Worm (Caenorhabditis elegans) whole organism, L4/young adult: ENCODE measurements around the gene fbxb-85.

Experiments used
- W03F9.2 ChIP-seq: fragments of 150-350 bp; optimal IDR thresholded peaks from 2 replicates; lab custom pipeline; 2014; ENCODE audit warnings: missing biosample characterization, missing genetic modification characterization
- dao-5 ChIP-seq: sonication (generic microtip); optimal IDR thresholded peaks from 2 replicates; lab custom pipeline; 2016; ENCODE audit warnings: missing genotype, missing genetic modification characterization, moderate library complexity, missing compliant biosample characterization
- him-1 ChIP-seq: sonication (generic microtip); optimal IDR thresholded peaks from 2 replicates; lab custom pipeline; 2016; ENCODE audit warnings: missing genotype, missing genetic modification reagents, missing genetic modification characterization, missing compliant biosample characterization

DNA sequence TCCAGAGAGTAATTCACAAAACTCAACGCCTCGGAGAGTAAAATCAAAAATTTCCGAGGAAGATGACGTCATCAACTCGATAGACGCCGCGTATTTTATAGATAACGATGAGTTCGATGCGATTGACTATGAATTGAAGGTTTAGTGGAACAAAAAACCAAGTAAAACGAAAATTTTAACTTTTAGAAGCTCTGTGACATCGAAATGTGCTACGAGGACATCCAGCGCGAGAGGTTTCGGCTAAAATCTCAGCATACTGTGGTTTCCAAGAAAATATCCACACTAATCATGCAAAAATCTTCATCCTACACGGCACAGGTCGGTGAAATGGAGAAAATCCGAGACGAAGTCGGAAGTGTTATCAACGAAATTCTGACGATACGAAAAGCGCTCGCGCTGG, 20.8 kb upstream of the fbxb-85 start:
- TF ChIP-seq dao-5 = no peak
- TF ChIP-seq W03F9.2 = no peak
- TF ChIP-seq him-1 (tag; lab: Kevin White, UChicago) = no peak
